Worm (Caenorhabditis elegans): ENCODE results near the gene T04C12.8.

Gene T04C12.8

DNA sequence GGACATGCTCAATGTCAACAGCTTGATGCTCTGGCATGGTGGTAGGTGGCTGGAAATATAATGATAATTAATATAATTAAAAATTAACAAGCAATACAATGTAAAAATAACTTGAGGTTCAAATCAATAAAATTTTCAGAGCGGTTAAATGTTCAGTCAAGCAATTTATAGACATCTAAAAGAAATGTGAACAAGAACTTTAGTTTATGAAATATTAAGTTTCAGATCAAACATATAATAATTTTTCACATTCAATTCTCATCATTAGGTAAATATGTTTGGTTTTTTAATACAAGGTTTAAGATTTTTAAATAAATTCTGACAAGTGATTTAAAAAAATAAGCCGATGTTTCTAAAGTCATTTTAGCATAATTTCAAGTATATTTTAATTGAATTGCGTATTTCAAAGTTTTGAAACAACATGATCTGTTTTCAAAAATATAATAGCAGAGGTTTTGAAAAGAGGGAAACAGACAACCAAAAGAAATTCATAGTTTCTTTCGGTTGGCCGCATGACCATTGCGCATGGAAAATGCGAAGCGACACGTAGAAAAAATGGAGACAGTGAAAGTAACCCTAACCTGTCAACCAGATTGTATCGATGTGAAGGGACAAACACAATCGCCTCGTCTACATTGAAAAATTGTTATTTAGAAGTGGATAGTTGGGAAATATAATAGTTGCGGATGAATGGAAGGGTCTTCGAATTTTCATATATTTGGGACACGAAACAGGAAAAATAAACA is 8.7 kb downstream of the T04C12.8 start, which contains the start of gene T04C12.11:
T04C12.11 (minus strand) TSS at position 51 of the 746 bp plus-strand sequence.
- TF ChIP-seq tab-1 (GFP tag; IDR thresholded peaks at IDR 0.05) (no peak), cog-1 (tag; optimal IDR thresholded peaks at IDR 0.05) (no peak), ztf-29 (GFP tag; IDR thresholded peaks at IDR 0.05) (no peak), ztf-23 (GFP tag; IDR thresholded peaks at IDR 0.05) (no peak), T22C8.4 (GFP tag; IDR thresholded peaks at IDR 0.05) (no peak), ref-1 (GFP tag; conservative IDR thresholded peaks at IDR 0.05) (no peak), klf-2 (GFP tag; conservative IDR thresholded peaks at IDR 0.05) (no peak), med-1 (GFP tag; optimal IDR thresholded peaks at IDR 0.05; ENCODE audit: insufficient read depth) (no peak), flt-1 (GFP tag; IDR thresholded peaks at IDR 0.05) (no peak)

DNA sequence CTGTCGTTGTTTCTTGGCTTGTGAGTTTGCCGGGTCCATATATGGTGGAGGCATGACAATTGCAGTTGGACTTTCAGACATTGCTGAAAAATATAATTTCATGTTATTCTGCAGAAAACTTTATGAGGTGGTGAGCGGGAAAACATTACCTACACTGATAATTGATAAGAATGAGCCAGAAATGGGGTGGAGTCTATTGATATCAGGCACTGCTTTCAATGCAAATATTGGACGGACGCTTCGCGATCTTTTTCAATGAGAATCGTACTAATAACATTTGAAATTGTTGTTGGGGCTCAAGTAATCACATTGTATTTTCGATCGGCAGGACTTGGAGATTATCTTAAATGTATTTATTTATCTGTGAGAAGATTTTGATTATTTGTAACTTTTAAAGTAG is 10.0 kb downstream of the T04C12.8 start, which contains the start of gene T04C12.1:
T04C12.1 (minus strand) TSS at position 90 of the 400 bp plus-strand sequence.
- no peak for TF ChIP-seq cog-1 (tag; optimal IDR thresholded peaks at IDR 0.05)

DNA sequence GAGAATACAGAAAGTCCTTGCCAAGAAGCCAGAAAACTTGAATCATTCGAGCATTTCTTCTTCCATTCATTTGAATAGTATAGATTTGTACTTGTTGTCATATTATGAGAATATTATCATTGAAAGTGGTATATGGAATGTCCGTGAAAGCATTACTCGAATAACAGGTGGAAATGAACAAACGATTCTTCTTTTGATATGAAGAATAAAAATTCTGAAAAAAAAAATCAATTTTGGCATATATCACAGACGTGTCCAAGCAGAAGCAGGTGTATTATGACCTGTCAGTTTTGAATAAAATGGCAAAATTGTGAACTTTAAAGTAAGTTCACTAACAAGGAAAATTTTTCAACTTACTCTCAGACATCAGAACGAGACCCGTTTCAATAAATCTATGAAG is 12.1 kb downstream of the T04C12.8 start, which contains the start of gene srh-75:
srh-75 (minus strand) TSS at position 101 of the 400 bp plus-strand sequence.
- TF ChIP-seq ref-1 (GFP tag; conservative IDR thresholded peaks at IDR 0.05), result no peak
- TF ChIP-seq T22C8.4 (GFP tag; IDR thresholded peaks at IDR 0.05), result no peak
- no peak for TF ChIP-seq med-1 (GFP tag; optimal IDR thresholded peaks at IDR 0.05; ENCODE audit: insufficient read depth)
- TF ChIP-seq ztf-29 (GFP tag; IDR thresholded peaks at IDR 0.05), result no peak
- no peak for TF ChIP-seq tab-1 (GFP tag; IDR thresholded peaks at IDR 0.05)
- no peak for TF ChIP-seq cog-1 (tag; optimal IDR thresholded peaks at IDR 0.05)
- no peak for TF ChIP-seq ztf-23 (GFP tag; IDR thresholded peaks at IDR 0.05)
- TF ChIP-seq flt-1 (GFP tag; IDR thresholded peaks at IDR 0.05), result no peak
- TF ChIP-seq klf-2 (GFP tag; conservative IDR thresholded peaks at IDR 0.05), result no peak

DNA sequence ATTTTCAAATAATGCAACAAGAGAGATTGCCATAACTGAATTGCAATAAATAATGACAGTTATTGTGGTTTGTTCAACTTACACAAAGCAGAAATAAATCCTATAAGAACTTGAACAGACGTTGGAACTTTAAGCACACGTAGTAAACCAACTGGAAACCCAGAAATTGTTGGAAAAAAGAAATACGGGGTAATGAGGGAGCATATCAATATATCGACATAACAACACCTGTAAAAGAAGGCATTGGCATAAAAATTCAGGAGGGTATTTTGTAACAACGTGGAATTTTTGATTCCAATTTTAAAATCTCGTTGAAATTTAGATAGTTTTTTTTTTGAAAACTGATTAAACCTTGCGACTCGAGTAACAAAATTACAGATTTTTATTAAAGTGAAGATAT is 12.7 kb downstream of the T04C12.8 start:
- TF ChIP-seq ztf-23 (GFP tag; IDR thresholded peaks at IDR 0.05) (no peak), med-1 (GFP tag; optimal IDR thresholded peaks at IDR 0.05; ENCODE audit: insufficient read depth) (no peak), ref-1 (GFP tag; conservative IDR thresholded peaks at IDR 0.05) (no peak), flt-1 (GFP tag; IDR thresholded peaks at IDR 0.05) (no peak), ztf-29 (GFP tag; IDR thresholded peaks at IDR 0.05) (no peak), cog-1 (tag; optimal IDR thresholded peaks at IDR 0.05) (no peak), klf-2 (GFP tag; conservative IDR thresholded peaks at IDR 0.05) (no peak), T22C8.4 (GFP tag; IDR thresholded peaks at IDR 0.05) (no peak), tab-1 (GFP tag; IDR thresholded peaks at IDR 0.05) (no peak)

DNA sequence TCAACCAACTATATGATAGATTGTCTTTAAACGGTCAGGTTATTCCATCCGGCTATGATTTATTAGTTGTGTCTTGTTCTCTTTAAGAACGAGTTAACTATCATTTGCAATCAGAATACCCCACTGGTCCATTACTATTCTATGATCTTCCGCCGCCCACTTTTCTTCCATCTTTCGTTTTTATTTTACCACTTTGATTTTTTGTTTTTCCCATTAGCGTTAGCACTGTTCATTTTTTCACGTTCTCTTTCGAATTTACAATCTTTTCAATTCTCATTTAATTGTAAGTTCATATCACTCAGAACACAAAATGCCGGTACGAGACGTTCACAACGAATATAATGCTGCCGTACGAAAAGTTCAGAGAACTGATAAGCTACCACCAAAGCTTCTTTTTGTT is 15.3 kb downstream of the T04C12.8 start, which contains the start of gene T04C12.7:
T04C12.7 (plus strand) TSS at position 301 of the 400 bp plus-strand sequence.
- no peak for TF ChIP-seq ztf-29 (GFP tag; IDR thresholded peaks at IDR 0.05)
- no peak for TF ChIP-seq klf-2 (GFP tag; conservative IDR thresholded peaks at IDR 0.05)
- no peak for TF ChIP-seq flt-1 (GFP tag; IDR thresholded peaks at IDR 0.05)
- TF ChIP-seq tab-1 (GFP tag; IDR thresholded peaks at IDR 0.05), result no peak
- TF ChIP-seq T22C8.4 (GFP tag; IDR thresholded peaks at IDR 0.05), result no peak
- TF ChIP-seq cog-1 (tag; optimal IDR thresholded peaks at IDR 0.05), result no peak
- no peak for TF ChIP-seq ztf-23 (GFP tag; IDR thresholded peaks at IDR 0.05)
- TF ChIP-seq ref-1 (GFP tag; conservative IDR thresholded peaks at IDR 0.05), result no peak
- TF ChIP-seq med-1 (GFP tag; optimal IDR thresholded peaks at IDR 0.05; ENCODE audit: insufficient read depth), result no peak

DNA sequence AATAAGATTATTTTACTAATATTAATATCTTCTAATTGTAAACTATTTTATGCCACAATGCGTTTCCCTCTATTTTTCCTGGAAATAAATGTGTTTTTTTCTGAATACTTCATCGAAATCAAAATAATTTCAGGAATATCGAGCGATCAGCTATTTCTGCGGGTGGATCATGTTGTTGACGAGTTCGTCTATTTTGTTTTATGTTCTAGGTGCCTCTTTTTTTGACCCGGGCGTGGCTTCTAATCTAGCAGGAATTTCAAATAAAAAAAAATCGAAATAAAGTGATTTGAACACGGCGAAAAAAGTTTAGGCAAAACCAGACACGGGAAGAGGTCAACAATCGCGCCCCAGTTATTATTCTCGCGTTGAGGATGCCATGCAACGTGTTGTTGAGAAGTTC is 17.2 kb downstream of the T04C12.8 start, which contains the start of gene T04C12.33:
T04C12.33 (plus strand) TSS at position 301 of the 400 bp plus-strand sequence.
- TF ChIP-seq klf-2 (GFP tag; conservative IDR thresholded peaks at IDR 0.05), result no peak
- no peak for TF ChIP-seq ztf-23 (GFP tag; IDR thresholded peaks at IDR 0.05)
- no peak for TF ChIP-seq flt-1 (GFP tag; IDR thresholded peaks at IDR 0.05)
- TF ChIP-seq med-1 (GFP tag; optimal IDR thresholded peaks at IDR 0.05; ENCODE audit: insufficient read depth), result no peak

DNA sequence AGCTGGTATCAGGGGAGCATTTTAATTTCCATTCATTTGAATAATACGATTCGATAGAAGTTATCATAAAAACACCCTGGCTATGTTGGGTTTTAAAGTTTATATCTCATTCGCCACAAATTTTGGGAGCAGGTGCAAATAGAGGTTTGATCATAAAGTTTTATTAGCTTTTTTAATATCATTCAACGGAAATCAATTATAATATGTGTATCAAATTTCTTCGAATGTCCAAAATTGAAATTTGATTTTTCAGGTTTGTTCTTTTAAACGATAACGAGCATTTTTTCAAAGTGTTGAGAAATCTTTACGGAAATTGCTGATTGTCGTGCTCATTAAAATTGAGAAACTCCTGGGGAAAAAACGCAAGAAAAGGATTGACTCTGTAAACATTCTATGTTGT is 20.5 kb downstream of the T04C12.8 start, which contains the start of gene srh-74:
srh-74 (minus strand) TSS at position 101 of the 400 bp plus-strand sequence.
- TF ChIP-seq med-1 (GFP tag; optimal IDR thresholded peaks at IDR 0.05; ENCODE audit: insufficient read depth) (no peak), ztf-29 (GFP tag; IDR thresholded peaks at IDR 0.05) (no peak), ztf-23 (GFP tag; IDR thresholded peaks at IDR 0.05) (no peak), cog-1 (tag; optimal IDR thresholded peaks at IDR 0.05) (no peak), ref-1 (GFP tag; conservative IDR thresholded peaks at IDR 0.05) (no peak), klf-2 (GFP tag; conservative IDR thresholded peaks at IDR 0.05) (no peak), T22C8.4 (GFP tag; IDR thresholded peaks at IDR 0.05) (no peak), tab-1 (GFP tag; IDR thresholded peaks at IDR 0.05) (no peak), flt-1 (GFP tag; IDR thresholded peaks at IDR 0.05) (no peak)

DNA sequence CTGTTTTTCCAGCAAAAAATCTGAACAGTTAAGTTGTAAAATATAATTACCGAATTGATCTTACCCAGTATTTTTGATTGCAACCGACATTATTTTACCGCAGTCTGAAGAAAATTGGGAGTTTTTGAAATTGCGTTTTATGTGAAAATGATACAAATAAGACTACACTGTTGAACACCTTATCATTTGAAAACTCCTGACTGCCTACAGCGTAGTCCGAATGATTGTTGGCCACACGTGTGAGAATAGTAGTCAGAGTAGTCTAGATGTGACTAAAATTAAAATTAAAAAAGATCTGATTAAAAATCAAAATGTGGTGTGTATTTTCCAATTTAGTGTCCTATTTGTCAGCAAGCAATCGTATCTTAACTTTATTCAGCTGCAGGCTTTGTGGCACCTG is 22.4 kb downstream of the T04C12.8 start, which contains the start of gene dhs-18:
dhs-18 (minus strand) TSS at position 104 of the 400 bp plus-strand sequence.
- TF ChIP-seq ref-1 (GFP tag; conservative IDR thresholded peaks at IDR 0.05) (no peak), cog-1 (tag; optimal IDR thresholded peaks at IDR 0.05) (no peak), med-1 (GFP tag; optimal IDR thresholded peaks at IDR 0.05; ENCODE audit: insufficient read depth) (no peak), ztf-23 (GFP tag; IDR thresholded peaks at IDR 0.05) (no peak), klf-2 (GFP tag; conservative IDR thresholded peaks at IDR 0.05) (no peak), ztf-29 (GFP tag; IDR thresholded peaks at IDR 0.05) (no peak), T22C8.4 (GFP tag; IDR thresholded peaks at IDR 0.05) (no peak), flt-1 (GFP tag; IDR thresholded peaks at IDR 0.05) (no peak), tab-1 (GFP tag; IDR thresholded peaks at IDR 0.05) (no peak)

DNA sequence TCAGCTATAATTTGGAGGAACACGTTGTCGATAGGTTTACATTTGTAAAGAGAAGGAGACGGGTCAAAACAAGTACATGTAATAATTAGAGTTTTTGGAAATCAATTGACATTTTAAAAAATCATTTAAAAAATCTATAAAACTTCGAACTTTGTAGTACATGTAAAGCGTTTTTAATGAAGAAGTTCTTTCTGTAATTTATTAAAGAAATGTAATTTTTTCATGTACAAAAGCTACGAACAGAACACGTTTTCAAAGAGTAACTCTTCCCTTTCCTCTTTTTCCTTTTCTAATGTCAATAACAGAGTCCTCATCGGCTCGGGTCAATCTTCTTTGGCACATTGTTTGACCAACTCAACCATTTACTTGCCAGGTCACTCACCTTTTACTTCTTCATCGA is 25.4 kb downstream of the T04C12.8 start, which contains the start of gene C45B11.6:
C45B11.6 (plus strand) TSS at position 301 of the 400 bp plus-strand sequence.
- TF ChIP-seq ztf-23 (GFP tag; IDR thresholded peaks at IDR 0.05) (no peak), flt-1 (GFP tag; IDR thresholded peaks at IDR 0.05) (no peak), med-1 (GFP tag; optimal IDR thresholded peaks at IDR 0.05; ENCODE audit: insufficient read depth) (no peak), T22C8.4 (GFP tag; IDR thresholded peaks at IDR 0.05) (no peak), klf-2 (GFP tag; conservative IDR thresholded peaks at IDR 0.05) (no peak), tab-1 (GFP tag; IDR thresholded peaks at IDR 0.05) (no peak), ref-1 (GFP tag; conservative IDR thresholded peaks at IDR 0.05) (no peak), ztf-29 (GFP tag; IDR thresholded peaks at IDR 0.05) (no peak), cog-1 (tag; optimal IDR thresholded peaks at IDR 0.05) (no peak)

All from whole organism, midembryonic.